Fruit fly (Drosophila melanogaster): ENCODE measurements around the gene CG17329.

- no peak for TF ChIP-seq CG9705 (GFP tag; optimal IDR thresholded peaks at IDR 0.05)
- TF ChIP-seq Sp1 (GFP tag; optimal IDR thresholded peaks at IDR 0.05): no peak
- TF ChIP-seq pan (optimal IDR thresholded peaks at IDR 0.05): no peak
- no peak for TF ChIP-seq usp (GFP tag; optimal IDR thresholded peaks at IDR 0.05)
- no peak for TF ChIP-seq h (GFP tag; optimal IDR thresholded peaks at IDR 0.05)
- no peak for TF ChIP-seq Vsx2 (GFP tag; optimal IDR thresholded peaks at IDR 0.05; ENCODE audit: partially characterized antibody)
- no peak for TF ChIP-seq Myc (optimal IDR thresholded peaks at IDR 0.05)
Measured at dm6 chr2L:16316410-16316809, 25.3 kb downstream of the CG17329 start.

Data from whole organism, wandering third instar larva.